Fruit fly (Drosophila melanogaster): ENCODE results near the gene Eip93F.

The Eip93F gene

DNA sequence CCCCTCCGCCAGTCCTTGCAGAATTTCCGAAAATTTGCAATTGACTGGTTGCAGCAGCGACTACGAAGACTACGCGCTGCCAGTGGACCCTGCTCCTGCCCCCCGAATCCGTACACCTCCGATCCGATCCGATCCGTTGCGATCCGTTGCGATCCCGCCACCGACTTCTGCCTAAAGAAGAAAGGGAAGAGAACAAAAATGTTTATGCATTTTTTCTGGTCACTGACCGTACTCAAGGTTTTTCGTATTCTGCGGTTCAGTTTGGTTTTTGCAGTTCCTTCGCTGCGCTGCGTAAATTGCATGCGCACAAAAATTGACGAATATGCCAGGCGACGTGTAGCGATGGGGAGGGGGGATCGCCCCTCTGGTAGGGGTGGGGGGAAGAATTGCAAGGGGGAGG lies 26.7 kb upstream of the Eip93F start:
- no peak for TF ChIP-seq sage (GFP tag; optimal IDR thresholded peaks at IDR 0.05)
- no peak for TF ChIP-seq Rel (GFP tag; optimal IDR thresholded peaks at IDR 0.05)
- peak; percentile 28 for TF ChIP-seq Rel (tag; optimal IDR thresholded peaks at IDR 0.05)
- no peak for TF ChIP-seq Sp1 (GFP tag; optimal IDR thresholded peaks at IDR 0.05)

dm6 chr3R:21922674-21923323 lies 26.1 kb upstream of the Eip93F start:
- TF ChIP-seq Jra (GFP tag; optimal IDR thresholded peaks at IDR 0.05) (no peak), tai (GFP tag; optimal IDR thresholded peaks at IDR 0.05) (no peak), br (GFP tag; optimal IDR thresholded peaks at IDR 0.05) (peak; percentile 27), foxo (GFP tag; optimal IDR thresholded peaks at IDR 0.05) (peak in 1 of 2 experiments; percentile 53), Mio (GFP tag; optimal IDR thresholded peaks at IDR 0.05) (no peak), sage (GFP tag; optimal IDR thresholded peaks at IDR 0.05) (no peak), sv (GFP tag; optimal IDR thresholded peaks at IDR 0.05) (no peak), CG32264 (GFP tag; optimal IDR thresholded peaks at IDR 0.05) (no peak), Rel (GFP tag; optimal IDR thresholded peaks at IDR 0.05) (no peak), Rel (tag; optimal IDR thresholded peaks at IDR 0.05) (peak; percentile 88), GATAd (GFP tag; optimal IDR thresholded peaks at IDR 0.05) (no peak), jim (GFP tag; optimal IDR thresholded peaks at IDR 0.05) (no peak), brk (GFP tag; optimal IDR thresholded peaks at IDR 0.05) (no peak), psq (GFP tag; optimal IDR thresholded peaks at IDR 0.05) (peak; percentile 43), rgr (GFP tag; optimal IDR thresholded peaks at IDR 0.05) (peak; percentile 49), OdsH (GFP tag; optimal IDR thresholded peaks at IDR 0.05) (peak; percentile 68), N (GFP tag; optimal IDR thresholded peaks at IDR 0.05) (no peak), Dif (GFP tag; optimal IDR thresholded peaks at IDR 0.05; ENCODE audit: partially characterized antibody) (no peak), h (GFP tag; optimal IDR thresholded peaks at IDR 0.05) (peak; percentile 67), Hnf4 (GFP tag; optimal IDR thresholded peaks at IDR 0.05) (peak; percentile 28), dmrt93B (GFP tag; optimal IDR thresholded peaks at IDR 0.05) (peak; percentile 26), ey (GFP tag; optimal IDR thresholded peaks at IDR 0.05) (peak; percentile 71), fru (GFP tag; optimal IDR thresholded peaks at IDR 0.05) (peak; percentile 58), pan (optimal IDR thresholded peaks at IDR 0.05) (no peak), Hr78 (GFP tag; optimal IDR thresholded peaks at IDR 0.05) (no peak), Hr83 (GFP tag; optimal IDR thresholded peaks at IDR 0.05; ENCODE audit: poor library complexity, severe bottlenecking) (no peak), Dfd (GFP tag; optimal IDR thresholded peaks at IDR 0.05) (no peak), CG9705 (GFP tag; optimal IDR thresholded peaks at IDR 0.05) (peak; percentile 25), HLH106 (tag; optimal IDR thresholded peaks at IDR 0.05) (peak; percentile 67), Sp1 (GFP tag; optimal IDR thresholded peaks at IDR 0.05) (peak; percentile 58)

dm6 chr3R:21923742-21924141 lies 25.2 kb upstream of the Eip93F start:
- TF ChIP-seq pan (optimal IDR thresholded peaks at IDR 0.05) (no peak), Sp1 (GFP tag; optimal IDR thresholded peaks at IDR 0.05) (no peak), dsf (GFP tag; optimal IDR thresholded peaks at IDR 0.05; ENCODE audit: borderline replicate concordance) (no peak), lola (GFP tag; optimal IDR thresholded peaks at IDR 0.05) (no peak), Hr83 (GFP tag; optimal IDR thresholded peaks at IDR 0.05; ENCODE audit: poor library complexity, severe bottlenecking) (no peak), OdsH (GFP tag; optimal IDR thresholded peaks at IDR 0.05) (no peak), Jra (GFP tag; optimal IDR thresholded peaks at IDR 0.05) (no peak), Vsx2 (GFP tag; optimal IDR thresholded peaks at IDR 0.05; ENCODE audit: partially characterized antibody) (no peak), CrebA (GFP tag; optimal IDR thresholded peaks at IDR 0.05; ENCODE audit: borderline replicate concordance) (no peak), usp (GFP tag; optimal IDR thresholded peaks at IDR 0.05) (no peak), woc (GFP tag; optimal IDR thresholded peaks at IDR 0.05) (no peak), foxo (GFP tag; optimal IDR thresholded peaks at IDR 0.05) (no peak), dl (GFP tag; optimal IDR thresholded peaks at IDR 0.05; ENCODE audit: insufficient read depth in 1 of 2, partially characterized antibody in 2 of 2) (no peak), Mio (GFP tag; optimal IDR thresholded peaks at IDR 0.05) (no peak), ey (GFP tag; optimal IDR thresholded peaks at IDR 0.05) (no peak), psq (GFP tag; optimal IDR thresholded peaks at IDR 0.05) (no peak), h (GFP tag; optimal IDR thresholded peaks at IDR 0.05) (no peak), Dif (GFP tag; optimal IDR thresholded peaks at IDR 0.05; ENCODE audit: partially characterized antibody) (no peak), fru (GFP tag; optimal IDR thresholded peaks at IDR 0.05) (no peak)
